Fruit fly (Drosophila melanogaster) whole organism, wandering third instar larva: ENCODE measurements around the gene zye.

Source experiments
- Abd-B ChIP-seq: fragments of >200 bp; optimal IDR thresholded peaks from 2 replicates; lab custom pipeline; 2017; ENCODE audit warnings: missing biosample characterization, missing genetic modification characterization
- CG32264 ChIP-seq: fragments of 200-800 bp; sonication (Bioruptor generic); optimal IDR thresholded peaks from 2 replicates; lab custom pipeline; 2016; ENCODE audit warnings: missing biosample characterization, missing genetic modification characterization
- CG9705 ChIP-seq: fragments of 200-800 bp; sonication (Bioruptor generic); optimal IDR thresholded peaks from 2 replicates; lab custom pipeline; 2018; ENCODE audit warnings: missing biosample characterization, mild to moderate bottlenecking, missing genetic modification characterization
- CrebA ChIP-seq: fragments of 200-800 bp; sonication (Bioruptor generic); optimal IDR thresholded peaks from 2 replicates; lab custom pipeline; 2016; ENCODE audit warnings: missing biosample characterization, mild to moderate bottlenecking, missing genetic modification characterization, borderline replicate concordance
- Dfd ChIP-seq: fragments of >200 bp; optimal IDR thresholded peaks from 2 replicates; lab custom pipeline; 2017; ENCODE audit warnings: missing biosample characterization, missing genetic modification characterization
- Dif ChIP-seq: fragments of 200-275, 200-300 bp; sonication (Bioruptor generic); optimal IDR thresholded peaks from 2 replicates; lab custom pipeline; 2018; ENCODE audit warnings: missing biosample characterization, missing genetic modification characterization; ENCODE audit not compliant: partially characterized antibody
- GATAd ChIP-seq: sonication (Bioruptor generic); optimal IDR thresholded peaks from 2 replicates; lab custom pipeline; 2016; ENCODE audit warnings: missing biosample characterization, missing genetic modification characterization
- HLH106 ChIP-seq: fragments of 200-800 bp; optimal IDR thresholded peaks from 3 replicates; lab custom pipeline; 2019; ENCODE audit warnings: missing biosample characterization, mild to moderate bottlenecking, missing genetic modification characterization, moderate library complexity
- Hnf4 ChIP-seq: fragments of 200-800 bp; sonication (Bioruptor generic); optimal IDR thresholded peaks from 2 replicates; lab custom pipeline; 2016; ENCODE audit warnings: missing biosample characterization, mild to moderate bottlenecking, missing genetic modification characterization
- Hr83 ChIP-seq: fragments of 200-300 bp; sonication (Bioruptor generic); optimal IDR thresholded peaks from 2 replicates; lab custom pipeline; 2016; ENCODE audit warnings: missing biosample characterization, mild to moderate bottlenecking, missing genetic modification characterization, moderate library complexity; ENCODE audit not compliant: poor library complexity, severe bottlenecking
- Jra ChIP-seq: sonication (Bioruptor generic); optimal IDR thresholded peaks from 2 replicates; lab custom pipeline; 2016; ENCODE audit warnings: missing biosample characterization, missing genetic modification characterization
- Mio ChIP-seq: sonication (Bioruptor generic); optimal IDR thresholded peaks from 2 replicates; lab custom pipeline; 2016; ENCODE audit warnings: missing biosample characterization, missing genetic modification characterization
- N ChIP-seq: fragments of >200 bp; optimal IDR thresholded peaks from 2 replicates; lab custom pipeline; 2018; ENCODE audit warnings: missing biosample characterization, missing external identifiers, missing genetic modification characterization
- OdsH ChIP-seq: fragments of 200-800 bp; sonication (Bioruptor generic); optimal IDR thresholded peaks from 2 replicates; lab custom pipeline; 2016; ENCODE audit warnings: missing biosample characterization, mild to moderate bottlenecking, missing genetic modification characterization
- Rel ChIP-seq, 2 experiments: fragments of 200-800 bp; sonication (Bioruptor generic) in 1 of 2; optimal IDR thresholded peaks; 2 replicates in 1 of 2; 3 replicates in 1 of 2; lab custom pipeline; 2016 to 2019; ENCODE audit warnings: mild to moderate bottlenecking in 2 of 2, missing biosample characterization in 2 of 2, missing genetic modification characterization in 2 of 2, moderate library complexity in 1 of 2
- Sp1 ChIP-seq: fragments of 200-800 bp; sonication (Bioruptor generic); optimal IDR thresholded peaks from 3 replicates; lab custom pipeline; 2019; ENCODE audit warnings: missing biosample characterization, mild to moderate bottlenecking, missing genetic modification characterization, moderate library complexity
- Vsx2 ChIP-seq: fragments of 200-300, 225-300 bp; sonication (Bioruptor generic); optimal IDR thresholded peaks from 2 replicates; lab custom pipeline; 2018; ENCODE audit warnings: missing biosample characterization, missing genetic modification characterization; ENCODE audit not compliant: partially characterized antibody
- dmrt93B ChIP-seq: fragments of 200-800 bp; sonication (Bioruptor generic); optimal IDR thresholded peaks from 2 replicates; lab custom pipeline; 2018; ENCODE audit warnings: missing biosample characterization, mild to moderate bottlenecking, missing genetic modification characterization
- dsf ChIP-seq: sonication (Bioruptor generic); optimal IDR thresholded peaks from 2 replicates; lab custom pipeline; 2016; ENCODE audit warnings: missing biosample characterization, missing genetic modification characterization, borderline replicate concordance
- foxo ChIP-seq, 2 experiments: fragments of 200-800 bp; sonication (Bioruptor generic); optimal IDR thresholded peaks; 2 replicates in 1 of 2; 3 replicates in 1 of 2; lab custom pipeline; 2016 to 2017; ENCODE audit warnings: missing biosample characterization in 2 of 2, missing genetic modification characterization in 2 of 2
- fru ChIP-seq: fragments of 200-800 bp; sonication (Bioruptor generic); optimal IDR thresholded peaks from 3 replicates; lab custom pipeline; 2016; ENCODE audit warnings: missing biosample characterization, mild to moderate bottlenecking, missing genetic modification characterization
- h ChIP-seq: fragments of 200-800 bp; sonication (Bioruptor generic); optimal IDR thresholded peaks from 3 replicates; lab custom pipeline; 2016; ENCODE audit warnings: missing biosample characterization, mild to moderate bottlenecking, missing genetic modification characterization
- jim ChIP-seq: fragments of 175-275, 200-325 bp; sonication (Bioruptor generic); optimal IDR thresholded peaks from 2 replicates; lab custom pipeline; 2016; ENCODE audit warnings: missing biosample characterization, mild to moderate bottlenecking, missing genetic modification characterization
- lola ChIP-seq: fragments of >200 bp; optimal IDR thresholded peaks from 2 replicates; lab custom pipeline; 2017; ENCODE audit warnings: missing biosample characterization, missing genetic modification characterization
- pan ChIP-seq: fragments of >200 bp; optimal IDR thresholded peaks from 2 replicates; lab custom pipeline; 2017
- psq ChIP-seq: fragments of 200-800 bp; sonication (Bioruptor generic); optimal IDR thresholded peaks from 3 replicates; lab custom pipeline; 2017; ENCODE audit warnings: missing biosample characterization, mild to moderate bottlenecking, missing genetic modification characterization, moderate library complexity
- rgr ChIP-seq: fragments of 200-800 bp; sonication (Bioruptor generic); optimal IDR thresholded peaks from 3 replicates; lab custom pipeline; 2016; ENCODE audit warnings: missing biosample characterization, mild to moderate bottlenecking, missing genetic modification characterization
- sv ChIP-seq: fragments of 200-800 bp; sonication (Bioruptor generic); optimal IDR thresholded peaks from 3 replicates; lab custom pipeline; 2016; ENCODE audit warnings: missing biosample characterization, missing genetic modification characterization
- tai ChIP-seq: sonication (Bioruptor generic); optimal IDR thresholded peaks from 2 replicates; lab custom pipeline; 2016; ENCODE audit warnings: missing biosample characterization, missing genetic modification characterization
- usp ChIP-seq: fragments of >200 bp; optimal IDR thresholded peaks from 2 replicates; lab custom pipeline; 2017; ENCODE audit warnings: missing biosample characterization, missing genetic modification characterization

Gene zye

dm6 chr3L:20452813-20453682 lies 39.6 kb downstream of the zye start, which contains the start of gene CG5199 (continued):
- TF ChIP-seq Dif (GFP tag; lab: Kevin White, UChicago): no peak
- TF ChIP-seq sv (GFP tag; lab: Kevin White, UChicago): no peak

- TF ChIP-seq Abd-B (GFP tag; lab: Kevin White, UChicago) (no peak), Dfd (GFP tag; lab: Kevin White, UChicago) (no peak), sv (GFP tag; lab: Kevin White, UChicago) (no peak), rgr (GFP tag; lab: Kevin White, UChicago) (no peak)
- TF ChIP-seq, all 38 proteins: peak for 0
Observed at dm6 chr3L:20460383-20460782, 47.0 kb downstream of the zye start, which contains the start of gene mag. TSS of gene mag (plus strand) at chr3L:20460683.

dm6 chr3L:20462391-20462790 lies 49.0 kb downstream of the zye start:
- no peak for TF ChIP-seq Jra (GFP tag; lab: Kevin White, UChicago)
- TF ChIP-seq Rel (GFP tag; optimal IDR thresholded peaks at IDR 0.05; lab: Kevin White, UChicago): no peak
- no peak for TF ChIP-seq Rel (tag; optimal IDR thresholded peaks at IDR 0.05; lab: Kevin White, UChicago)
- TF ChIP-seq pan: no peak
- TF ChIP-seq CG9705 (GFP tag; lab: Kevin White, UChicago): no peak
- no peak for TF ChIP-seq rgr (GFP tag; lab: Kevin White, UChicago)
- no peak for TF ChIP-seq sv (GFP tag; lab: Kevin White, UChicago)
- TF ChIP-seq CrebA (GFP tag; lab: Kevin White, UChicago): no peak
- TF ChIP-seq fru: no peak
- TF ChIP-seq psq: no peak
- TF ChIP-seq Hr83 (GFP tag; lab: Kevin White, UChicago): no peak
- no peak for TF ChIP-seq N (GFP tag; lab: Kevin White, UChicago)
- TF ChIP-seq h (GFP tag; lab: Kevin White, UChicago): no peak
- no peak for TF ChIP-seq HLH106 (tag; lab: Kevin White, UChicago)
- TF ChIP-seq Hnf4 (GFP tag; lab: Kevin White, UChicago): no peak
- TF ChIP-seq OdsH (GFP tag; lab: Kevin White, UChicago): no peak
- no peak for TF ChIP-seq CG32264 (GFP tag; lab: Kevin White, UChicago)
- TF ChIP-seq Vsx2 (GFP tag; lab: Kevin White, UChicago): no peak
- TF ChIP-seq Sp1 (GFP tag; lab: Kevin White, UChicago): no peak
- TF ChIP-seq lola (GFP tag; lab: Kevin White, UChicago): no peak
- TF ChIP-seq, all 38 proteins: peak for 0

dm6 chr3L:20464677-20465076 lies 51.3 kb downstream of the zye start, which contains the start of gene atk:
TSS of gene atk (minus strand) at chr3L:20464862.
- TF ChIP-seq Rel (GFP tag; optimal IDR thresholded peaks at IDR 0.05; lab: Kevin White, UChicago) (no peak), Rel (tag; optimal IDR thresholded peaks at IDR 0.05; lab: Kevin White, UChicago) (no peak), Mio (GFP tag; lab: Kevin White, UChicago) (no peak), CrebA (GFP tag; lab: Kevin White, UChicago) (no peak), dsf (GFP tag; lab: Kevin White, UChicago) (no peak), Abd-B (GFP tag; lab: Kevin White, UChicago) (no peak), dmrt93B (GFP tag; lab: Kevin White, UChicago) (no peak), Jra (GFP tag; lab: Kevin White, UChicago) (no peak), GATAd (GFP tag; lab: Kevin White, UChicago) (no peak), rgr (GFP tag; lab: Kevin White, UChicago) (no peak), N (GFP tag; lab: Kevin White, UChicago) (no peak), tai (no peak), Dif (GFP tag; lab: Kevin White, UChicago) (no peak), lola (GFP tag; lab: Kevin White, UChicago) (no peak), usp (GFP tag; lab: Kevin White, UChicago) (no peak), CG9705 (GFP tag; lab: Kevin White, UChicago) (no peak), Sp1 (GFP tag; lab: Kevin White, UChicago) (no peak), Hr83 (GFP tag; lab: Kevin White, UChicago) (no peak), jim (GFP tag; lab: Kevin White, UChicago) (no peak), foxo (GFP tag; optimal IDR thresholded peaks at IDR 0.05; lab: Kevin White, UChicago) (no peak), HLH106 (tag; lab: Kevin White, UChicago) (no peak)
